Fruit fly (Drosophila melanogaster) whole organism, prepupa: ENCODE data around the gene Ada2a.
A peak's percentile ranks its signal among the peaks of the same experiment; 100 is the strongest.

Source experiments
- Blimp-1 ChIP-seq: fragments of 200-800 bp; sonication (Bioruptor generic); optimal IDR thresholded peaks from 3 replicates; lab custom pipeline; 2017; ENCODE audit warnings: missing biosample characterization, missing genetic modification characterization, mild to moderate bottlenecking, moderate library complexity, missing genetic modification reagents
- CG11902 ChIP-seq: fragments of 200-800 bp; sonication (Bioruptor generic); optimal IDR thresholded peaks from 3 replicates; lab custom pipeline; 2016; ENCODE audit warnings: missing biosample characterization, missing genetic modification characterization
- CG15336 ChIP-seq: fragments of 200-800 bp; sonication (Bioruptor generic); IDR thresholded peaks from 2 replicates; pipeline ENCODE4 v1.3.6; 2022; ENCODE audit warnings: missing biosample characterization, missing genetic modification characterization
- CG16779 ChIP-seq: fragments of 200-800 bp; sonication (Bioruptor generic); optimal IDR thresholded peaks from 3 replicates; lab custom pipeline; 2017; ENCODE audit warnings: missing biosample characterization, mild to moderate bottlenecking, missing genetic modification characterization
- CG31627 ChIP-seq: fragments of 200-800 bp; sonication (Bioruptor generic); optimal IDR thresholded peaks from 3 replicates; lab custom pipeline; 2016; ENCODE audit warnings: missing biosample characterization, missing genetic modification characterization
- CG32006 ChIP-seq: fragments of 200-800 bp; sonication (Bioruptor generic); optimal IDR thresholded peaks from 3 replicates; lab custom pipeline; 2017; ENCODE audit warnings: missing biosample characterization, mild to moderate bottlenecking, missing genetic modification characterization
- CG34406 ChIP-seq: fragments of 200-800 bp; sonication (Bioruptor generic); optimal IDR thresholded peaks from 3 replicates; lab custom pipeline; 2016; ENCODE audit warnings: missing biosample characterization, missing genetic modification characterization
- CG3919 ChIP-seq: fragments of 200-800 bp; sonication (Bioruptor generic); optimal IDR thresholded peaks from 3 replicates; lab custom pipeline; 2016; ENCODE audit warnings: missing biosample characterization, missing genetic modification characterization
- CG4318 ChIP-seq: fragments of 200-800 bp; sonication (Bioruptor generic); optimal IDR thresholded peaks from 3 replicates; lab custom pipeline; 2017; ENCODE audit warnings: missing biosample characterization, mild to moderate bottlenecking, missing genetic modification characterization
- CG6163 ChIP-seq: fragments of 200-800 bp; sonication (Bioruptor generic); IDR thresholded peaks from 3 replicates; pipeline ENCODE4 v1.3.6; 2022; ENCODE audit warnings: missing biosample characterization, missing genetic modification characterization
- CG6792 ChIP-seq: fragments of 200-800 bp; sonication (Bioruptor generic); optimal IDR thresholded peaks from 3 replicates; lab custom pipeline; 2016; ENCODE audit warnings: missing biosample characterization, missing genetic modification characterization
- CG6808 ChIP-seq: fragments of 200-800 bp; sonication (Bioruptor generic); optimal IDR thresholded peaks from 3 replicates; lab custom pipeline; 2017; ENCODE audit warnings: missing biosample characterization, missing genetic modification characterization, mild to moderate bottlenecking, moderate library complexity, missing genetic modification reagents
- CG7368 ChIP-seq: fragments of 200-800 bp; sonication (Bioruptor generic); optimal IDR thresholded peaks from 3 replicates; lab custom pipeline; 2016; ENCODE audit warnings: missing biosample characterization, missing genetic modification characterization
- CG8319 ChIP-seq: fragments of 200-800 bp; sonication (Bioruptor generic); optimal IDR thresholded peaks from 3 replicates; lab custom pipeline; 2016; ENCODE audit warnings: missing biosample characterization, missing genetic modification characterization
- CG9139 ChIP-seq: fragments of 200-800 bp; sonication (Bioruptor generic); optimal IDR thresholded peaks from 3 replicates; lab custom pipeline; 2017; ENCODE audit warnings: missing biosample characterization, mild to moderate bottlenecking, missing genetic modification characterization
- Eip75B ChIP-seq: fragments of 200-800 bp; sonication (Bioruptor generic); optimal IDR thresholded peaks from 3 replicates; lab custom pipeline; 2016; ENCODE audit warnings: missing biosample characterization, missing genetic modification characterization
- Eip78C ChIP-seq: fragments of 200-800 bp; sonication (Bioruptor generic); peaks from one replicate; lab custom pipeline; 2016; ENCODE audit warnings: missing biosample characterization, missing genetic modification characterization
- Eip93F ChIP-seq: fragments of 200-800 bp; sonication (Bioruptor generic); optimal IDR thresholded peaks from 2 replicates; lab custom pipeline; 2016; ENCODE audit warnings: missing biosample characterization, mild to moderate bottlenecking, missing genetic modification characterization
- Ets96B ChIP-seq: fragments of 200-800 bp; optimal IDR thresholded peaks from 2 replicates; lab custom pipeline; 2019; ENCODE audit warnings: missing biosample characterization, mild to moderate bottlenecking, missing genetic modification characterization, moderate library complexity
- Gug ChIP-seq: fragments of 200-800 bp; sonication (Bioruptor generic); IDR thresholded peaks from 2 replicates; pipeline ENCODE4 v1.3.6; 2022; ENCODE audit warnings: missing biosample characterization, missing genetic modification characterization
- Hr38 ChIP-seq: sonication (Bioruptor generic); optimal IDR thresholded peaks from 2 replicates; lab custom pipeline; 2016; ENCODE audit warnings: missing biosample characterization, missing genetic modification characterization
- Hr39 ChIP-seq: fragments of 200-800 bp; sonication (Bioruptor generic); optimal IDR thresholded peaks from 2 replicates; lab custom pipeline; 2016; ENCODE audit warnings: missing biosample characterization, missing genetic modification characterization
- Hr4 ChIP-seq: fragments of 200-800 bp; sonication (Bioruptor generic); optimal IDR thresholded peaks from 3 replicates; lab custom pipeline; 2016; ENCODE audit warnings: missing biosample characterization, missing genetic modification characterization
- Smox ChIP-seq: fragments of 200-800 bp; sonication (Bioruptor generic); optimal IDR thresholded peaks from 3 replicates; lab custom pipeline; 2016; ENCODE audit warnings: missing biosample characterization, missing genetic modification characterization
- Sox14 ChIP-seq: fragments of 200-800 bp; sonication (Bioruptor generic); optimal IDR thresholded peaks from 3 replicates; lab custom pipeline; 2016; ENCODE audit warnings: missing biosample characterization, missing genetic modification characterization
- Sox15 ChIP-seq: fragments of 200-800 bp; sonication (Bioruptor generic); optimal IDR thresholded peaks from 3 replicates; lab custom pipeline; 2016; ENCODE audit warnings: missing biosample characterization, missing genetic modification characterization
- achi ChIP-seq: fragments of 200-800 bp; sonication (Bioruptor generic); optimal IDR thresholded peaks from 3 replicates; lab custom pipeline; 2016; ENCODE audit warnings: missing biosample characterization, missing genetic modification characterization
- cyc ChIP-seq: fragments of 200-800 bp; sonication (Bioruptor generic); optimal IDR thresholded peaks from 3 replicates; lab custom pipeline; 2016; ENCODE audit warnings: missing biosample characterization, missing genetic modification characterization
- dac ChIP-seq: fragments of 200-800 bp; sonication (Bioruptor generic); optimal IDR thresholded peaks from 2 replicates; lab custom pipeline; 2017; ENCODE audit warnings: missing biosample characterization, mild to moderate bottlenecking, missing genetic modification characterization
- dsx ChIP-seq: fragments of 200-800 bp; optimal IDR thresholded peaks from 3 replicates; lab custom pipeline; 2019; ENCODE audit warnings: missing biosample characterization, mild to moderate bottlenecking, missing genetic modification characterization, moderate library complexity; ENCODE audit not compliant: poor library complexity, severe bottlenecking
- esn ChIP-seq: fragments of 200-800 bp; sonication (Bioruptor generic); optimal IDR thresholded peaks from 2 replicates; lab custom pipeline; 2016; ENCODE audit warnings: missing biosample characterization, mild to moderate bottlenecking, missing genetic modification characterization, moderate library complexity
- fd59A ChIP-seq: fragments of 200-800 bp; sonication (Bioruptor generic); optimal IDR thresholded peaks from 2 replicates; lab custom pipeline; 2017; ENCODE audit warnings: missing biosample characterization, mild to moderate bottlenecking, missing genetic modification characterization, missing genetic modification reagents
- fd85E ChIP-seq: fragments of 200-800 bp; sonication (Bioruptor generic); optimal IDR thresholded peaks from 3 replicates; lab custom pipeline; 2016; ENCODE audit warnings: missing biosample characterization, missing genetic modification characterization
- fkh ChIP-seq: fragments of 200-800 bp; sonication (Bioruptor generic); optimal IDR thresholded peaks from 3 replicates; lab custom pipeline; 2017; ENCODE audit warnings: missing biosample characterization, mild to moderate bottlenecking, missing genetic modification characterization, moderate library complexity
- lz ChIP-seq: fragments of 200-800 bp; sonication (Bioruptor generic); optimal IDR thresholded peaks from 3 replicates; lab custom pipeline; 2016; ENCODE audit warnings: missing biosample characterization, missing genetic modification characterization
- pdm3 ChIP-seq: fragments of 200-800 bp; sonication (Bioruptor generic); optimal IDR thresholded peaks from 3 replicates; lab custom pipeline; 2016; ENCODE audit warnings: missing biosample characterization, missing genetic modification characterization
- salr ChIP-seq, 2 experiments: fragments of 200-800 bp; sonication (Bioruptor generic); optimal IDR thresholded peaks; 3 replicates each; lab custom pipeline; 2016 to 2018; ENCODE audit warnings: missing biosample characterization in 2 of 2, missing genetic modification characterization in 2 of 2, mild to moderate bottlenecking in 1 of 2
- spab ChIP-seq: fragments of 200-800 bp; sonication (Bioruptor generic); optimal IDR thresholded peaks from 2 replicates; lab custom pipeline; 2017; ENCODE audit warnings: missing biosample characterization, mild to moderate bottlenecking, missing genetic modification characterization, missing genetic modification reagents
- ss ChIP-seq, 2 experiments: fragments of 200-800 bp; sonication (Bioruptor generic); optimal IDR thresholded peaks; 2 replicates in 1 of 2; 3 replicates in 1 of 2; lab custom pipeline; 2017 to 2018; ENCODE audit warnings: mild to moderate bottlenecking in 2 of 2, missing biosample characterization in 2 of 2, missing genetic modification characterization in 2 of 2, moderate library complexity in 1 of 2
- svp ChIP-seq: fragments of 200-800 bp; sonication (Bioruptor generic); peaks from one replicate; lab custom pipeline; 2016; ENCODE audit warnings: missing biosample characterization, missing genetic modification characterization
- topi ChIP-seq: fragments of 200-800 bp; sonication (Bioruptor generic); optimal IDR thresholded peaks from 3 replicates; lab custom pipeline; 2016; ENCODE audit warnings: missing biosample characterization, missing genetic modification characterization
- vri ChIP-seq: fragments of 200-800 bp; sonication (Bioruptor generic); optimal IDR thresholded peaks from 3 replicates; lab custom pipeline; 2016; ENCODE audit warnings: missing biosample characterization, mild to moderate bottlenecking, missing genetic modification characterization

Ada2a gene

dm6 chr3R:18228713-18229222 lies 26.5 kb downstream of the Ada2a start:
- peak; percentile 44 for TF ChIP-seq svp (GFP tag; lab: Kevin White, UChicago)
- TF ChIP-seq Hr38: no peak
- peak; percentile 66 for TF ChIP-seq Eip78C (GFP tag; lab: Kevin White, UChicago)

- TF ChIP-seq esn (GFP tag; lab: Kevin White, UChicago) (no peak), CG4318 (GFP tag; lab: Kevin White, UChicago) (no peak), Smox (GFP tag; lab: Kevin White, UChicago) (no peak), Gug (GFP tag; lab: Robert Waterston, UW) (no peak), salr (GFP tag; optimal IDR thresholded peaks at IDR 0.05; lab: Kevin White, UChicago) (no peak), cyc (GFP tag; lab: Kevin White, UChicago) (no peak), vri (peak; percentile 49), CG32006 (no peak), fkh (GFP tag; lab: Kevin White, UChicago) (no peak), svp (GFP tag; lab: Kevin White, UChicago) (peak; percentile 95), fd59A (no peak)
Observed at dm6 chr3R:18227385-18227784, 27.9 kb downstream of the Ada2a start.

- TF ChIP-seq Eip93F (GFP tag; lab: Kevin White, UChicago) (no peak), CG9139 (GFP tag; lab: Kevin White, UChicago) (no peak), dsx (GFP tag; lab: Kevin White, UChicago) (no peak), CG32006 (no peak), CG3919 (GFP tag; lab: Kevin White, UChicago) (no peak), CG15336 (GFP tag; lab: Robert Waterston, UW) (no peak), lz (GFP tag; lab: Kevin White, UChicago) (no peak), CG16779 (no peak), CG6792 (GFP tag; lab: Kevin White, UChicago) (no peak), CG34406 (GFP tag; lab: Kevin White, UChicago) (no peak), CG8319 (GFP tag; lab: Kevin White, UChicago) (no peak), dac (GFP tag; lab: Kevin White, UChicago) (no peak), CG6163 (GFP tag; lab: Robert Waterston, UW) (no peak), vri (no peak), topi (GFP tag; lab: Kevin White, UChicago) (no peak), cyc (GFP tag; lab: Kevin White, UChicago) (no peak), pdm3 (no peak), Blimp-1 (GFP tag; lab: Kevin White, UChicago) (no peak), Eip78C (GFP tag; lab: Kevin White, UChicago) (no peak)
Observed at dm6 chr3R:18226809-18227157, 28.5 kb downstream of the Ada2a start.

- TF ChIP-seq Blimp-1 (GFP tag; lab: Kevin White, UChicago) (no peak), Hr38 (no peak), pdm3 (no peak), Smox (GFP tag; lab: Kevin White, UChicago) (no peak), esn (GFP tag; lab: Kevin White, UChicago) (peak; percentile 17), CG7368 (GFP tag; lab: Kevin White, UChicago) (no peak), Hr4 (GFP tag; lab: Kevin White, UChicago) (no peak), Hr39 (GFP tag; lab: Kevin White, UChicago) (no peak), cyc (GFP tag; lab: Kevin White, UChicago) (no peak), Eip78C (GFP tag; lab: Kevin White, UChicago) (no peak), achi (GFP tag; lab: Kevin White, UChicago) (no peak), CG3919 (GFP tag; lab: Kevin White, UChicago) (no peak), Eip75B (no peak), spab (GFP tag; lab: Kevin White, UChicago) (no peak), dac (GFP tag; lab: Kevin White, UChicago) (no peak), CG6792 (GFP tag; lab: Kevin White, UChicago) (no peak), CG6808 (GFP tag; lab: Kevin White, UChicago) (no peak), svp (GFP tag; lab: Kevin White, UChicago) (peak; percentile 75), Sox15 (GFP tag; lab: Kevin White, UChicago) (no peak), Sox14 (GFP tag; lab: Kevin White, UChicago) (peak; percentile 7), ss (GFP tag; optimal IDR thresholded peaks at IDR 0.05; lab: Kevin White, UChicago) (no peak), fd85E (no peak), dsx (GFP tag; lab: Kevin White, UChicago) (peak; percentile 28), CG34406 (GFP tag; lab: Kevin White, UChicago) (no peak), topi (GFP tag; lab: Kevin White, UChicago) (peak; percentile 2), CG31627 (GFP tag; lab: Kevin White, UChicago) (no peak), vri (peak; percentile 82), CG11902 (GFP tag; lab: Kevin White, UChicago) (no peak), fd59A (no peak), Ets96B (no peak)
Observed at dm6 chr3R:18226043-18226808, 29.1 kb downstream of the Ada2a start, which contains the start of the genes CG7168 and Mdh2. CG7168 (minus strand) TSS chr3R:18226082. Mdh2 (plus strand) TSS chr3R:18226396.
